Fruit fly (Drosophila melanogaster) whole organism, adult: ENCODE results near the gene CG43339.

ENCODE experiments used
- CG11617 ChIP-seq: fragments of 200-800 bp; sonication (Bioruptor generic); optimal IDR thresholded peaks from 2 replicates; lab custom pipeline; 2017; ENCODE audit warnings: mild to moderate bottlenecking, missing biosample characterization, missing genetic modification reagents, missing genetic modification characterization
- CG33017 ChIP-seq: fragments of 200-800 bp; sonication (Bioruptor generic); optimal IDR thresholded peaks from 2 replicates; lab custom pipeline; 2018; ENCODE audit warnings: missing biosample characterization, mild to moderate bottlenecking, missing genetic modification characterization, moderate library complexity
- CG7045 ChIP-seq: fragments of 200-800 bp; sonication (Bioruptor generic); optimal IDR thresholded peaks from 2 replicates; lab custom pipeline; 2017; ENCODE audit warnings: missing biosample characterization, mild to moderate bottlenecking, missing genetic modification characterization
- Hr96 ChIP-seq: fragments of 200-800 bp; sonication (Bioruptor generic); optimal IDR thresholded peaks from 2 replicates; lab custom pipeline; 2016; ENCODE audit warnings: missing biosample characterization, missing genetic modification characterization
- pad ChIP-seq: fragments of 200-800 bp; sonication (Bioruptor generic); optimal IDR thresholded peaks from 3 replicates; lab custom pipeline; 2017; ENCODE audit warnings: missing biosample characterization, missing genetic modification characterization, mild to moderate bottlenecking, moderate library complexity, missing genetic modification reagents

DNA sequence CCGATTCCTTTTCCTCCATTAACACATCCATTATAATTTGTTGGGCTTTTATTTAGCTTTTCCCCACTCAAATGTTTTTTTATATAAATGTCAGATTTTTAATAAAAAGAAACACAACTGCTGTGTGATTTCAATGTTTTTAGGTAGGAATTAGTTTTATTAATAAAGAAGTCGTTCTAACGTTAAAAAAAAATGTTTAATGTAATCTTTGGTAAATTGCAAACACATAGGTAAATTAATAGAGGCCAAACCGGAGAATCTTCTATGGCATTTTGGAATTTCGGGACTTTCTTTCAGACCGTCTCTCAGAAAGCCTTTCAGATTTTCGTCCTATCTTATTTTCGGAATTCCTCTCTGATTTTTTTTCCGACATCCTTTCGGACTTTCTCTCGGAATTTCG, at the start of gene CG43339:
- TF ChIP-seq CG33017 (tag; lab: Kevin White, UChicago) (no peak), CG7045 (GFP tag; lab: Kevin White, UChicago) (no peak), pad (GFP tag; lab: Kevin White, UChicago) (no peak), Hr96 (GFP tag; lab: Kevin White, UChicago) (no peak), CG11617 (no peak)
